Worm (Caenorhabditis elegans) whole organism, L1 larva: ENCODE measurements around the gene sdz-32.

Experiments
- C04F5.9 ChIP-seq: sonication (generic microtip); optimal IDR thresholded peaks from 2 replicates; lab custom pipeline; 2016; ENCODE audit warnings: missing genetic modification characterization, missing compliant biosample characterization
- C34B4.2 ChIP-seq: sonication (generic microtip); optimal IDR thresholded peaks from 2 replicates; lab custom pipeline; 2017; ENCODE audit warnings: mild to moderate bottlenecking, missing genetic modification characterization, missing compliant biosample characterization
- F16B12.6 ChIP-seq: fragments of 150-350 bp; optimal IDR thresholded peaks from 2 replicates; lab custom pipeline; 2014; ENCODE audit warnings: missing biosample characterization, missing genetic modification characterization
- Y116A8C.19 ChIP-seq: sonication (generic microtip); optimal IDR thresholded peaks from 2 replicates; lab custom pipeline; 2016; ENCODE audit warnings: missing compliant biosample characterization, missing genetic modification characterization, borderline replicate concordance
- ama-1 ChIP-seq: fragments of 150-350 bp; optimal IDR thresholded peaks from 2 replicates; lab custom pipeline; 2014
- blmp-1 ChIP-seq: fragments of 150-350 bp; optimal IDR thresholded peaks from 2 replicates; lab custom pipeline; 2014; ENCODE audit warnings: missing biosample characterization, missing genetic modification characterization
- ceh-8 ChIP-seq: fragments of 200-800 bp; sonication (Bioruptor generic); optimal IDR thresholded peaks from 2 replicates; lab custom pipeline; 2018; ENCODE audit warnings: mild to moderate bottlenecking, missing genetic modification characterization, moderate library complexity, missing compliant biosample characterization
- ceh-88 ChIP-seq: fragments of 200-800 bp; sonication (Bioruptor generic); IDR thresholded peaks from 2 replicates; pipeline ENCODE4 v1.3.6; 2022; ENCODE audit warnings: missing genetic modification characterization, missing compliant biosample characterization
- ceh-90 ChIP-seq: sonication (generic microtip); optimal IDR thresholded peaks from 2 replicates; lab custom pipeline; 2016; ENCODE audit warnings: missing genetic modification characterization, missing compliant biosample characterization
- ces-1 ChIP-seq: fragments of 150-350 bp; optimal IDR thresholded peaks from 2 replicates; lab custom pipeline; 2014; ENCODE audit warnings: missing biosample characterization, missing genetic modification reagents, missing genetic modification characterization
- dsc-1 ChIP-seq: sonication (generic microtip); optimal IDR thresholded peaks from 2 replicates; lab custom pipeline; 2016; ENCODE audit warnings: mild to moderate bottlenecking, missing genetic modification characterization, missing compliant biosample characterization
- efl-1 ChIP-seq, 4 experiments: fragments of 150-350 bp; optimal IDR thresholded peaks in 3 of 4; peaks in 1 of 4; 1 replicate in 1 of 4; 2 replicates in 3 of 4; lab custom pipeline; 2014; ENCODE audit warnings: missing biosample characterization in 2 of 4, missing genetic modification characterization in 2 of 4, missing genetic modification reagents in 2 of 4
- elt-2 ChIP-seq: sonication (generic microtip); optimal IDR thresholded peaks from 2 replicates; lab custom pipeline; 2016; ENCODE audit warnings: missing genetic modification characterization, mild to moderate bottlenecking, inconsistent platforms, missing compliant biosample characterization, missing genetic modification reagents
- fkh-10 ChIP-seq: sonication (generic microtip); optimal IDR thresholded peaks from 2 replicates; lab custom pipeline; 2017; ENCODE audit warnings: missing biosample characterization, missing genetic modification reagents, missing genetic modification characterization
- fkh-8 ChIP-seq: sonication (generic microtip); optimal IDR thresholded peaks from 2 replicates; lab custom pipeline; 2016; ENCODE audit warnings: mild to moderate bottlenecking, missing genetic modification characterization, missing compliant biosample characterization
- fos-1 ChIP-seq: fragments of 150-350 bp; optimal IDR thresholded peaks from 2 replicates; lab custom pipeline; 2014; ENCODE audit warnings: missing biosample characterization, missing genetic modification characterization
- grh-1 ChIP-seq: fragments of 200-800 bp; sonication (Bioruptor generic); IDR thresholded peaks from 2 replicates; pipeline ENCODE4 v1.3.6; 2022; ENCODE audit warnings: missing genetic modification reagents, missing genetic modification characterization, missing compliant biosample characterization
- hpl-2 ChIP-seq: fragments of 150-350 bp; optimal IDR thresholded peaks from 2 replicates; lab custom pipeline; 2014; ENCODE audit warnings: missing biosample characterization, missing genetic modification reagents, missing genetic modification characterization
- lin-14 ChIP-seq: fragments of 200-800 bp; sonication (Bioruptor generic); optimal IDR thresholded peaks from 2 replicates; lab custom pipeline; 2018; ENCODE audit warnings: mild to moderate bottlenecking, missing genetic modification characterization, moderate library complexity, missing compliant biosample characterization
- lsy-2 ChIP-seq, 2 experiments: fragments of 150-350 bp; optimal IDR thresholded peaks; 2 replicates each; lab custom pipeline; 2014; ENCODE audit warnings: missing biosample characterization in 2 of 2, missing genetic modification characterization in 2 of 2
- mep-1 ChIP-seq: fragments of 150-350 bp; optimal IDR thresholded peaks from 2 replicates; lab custom pipeline; 2014; ENCODE audit warnings: missing biosample characterization, missing genetic modification characterization
- nhr-12 ChIP-seq: sonication (generic microtip); optimal IDR thresholded peaks from 2 replicates; lab custom pipeline; 2017; ENCODE audit warnings: missing biosample characterization, missing genetic modification characterization
- nhr-20 ChIP-seq: sonication (generic microtip); optimal IDR thresholded peaks from 2 replicates; lab custom pipeline; 2016; ENCODE audit warnings: mild to moderate bottlenecking, missing genetic modification characterization, missing compliant biosample characterization
- nhr-28 ChIP-seq: fragments of 150-350 bp; optimal IDR thresholded peaks from 2 replicates; lab custom pipeline; 2014; ENCODE audit warnings: missing biosample characterization, missing genetic modification characterization
- nhr-47 ChIP-seq: sonication (generic microtip); optimal IDR thresholded peaks from 2 replicates; lab custom pipeline; 2016; ENCODE audit warnings: mild to moderate bottlenecking, missing genetic modification characterization, moderate library complexity, missing compliant biosample characterization
- nhr-90 ChIP-seq: sonication (generic microtip); optimal IDR thresholded peaks from 2 replicates; lab custom pipeline; 2016; ENCODE audit warnings: mild to moderate bottlenecking, missing genetic modification characterization, missing compliant biosample characterization; ENCODE audit not compliant: poor library complexity
- pag-3 ChIP-seq: sonication (generic microtip); optimal IDR thresholded peaks from 2 replicates; lab custom pipeline; 2017; ENCODE audit warnings: missing genetic modification characterization, mild to moderate bottlenecking, missing compliant biosample characterization, antibody characterized with exemption, borderline replicate concordance; ENCODE audit not compliant: insufficient read depth
- rnt-1 ChIP-seq: sonication (generic microtip); optimal IDR thresholded peaks from 2 replicates; lab custom pipeline; 2016; ENCODE audit warnings: mild to moderate bottlenecking, missing genetic modification characterization, moderate library complexity, missing compliant biosample characterization
- snpc-4 ChIP-seq: fragments of 150-350 bp; optimal IDR thresholded peaks from 2 replicates; lab custom pipeline; 2014; ENCODE audit warnings: missing biosample characterization, missing genetic modification characterization
- sup-37 ChIP-seq: fragments of 200-800 bp; sonication (Bioruptor generic); optimal IDR thresholded peaks from 2 replicates; lab custom pipeline; 2018; ENCODE audit warnings: mild to moderate bottlenecking, missing genetic modification characterization, missing compliant biosample characterization
- swsn-7 ChIP-seq: sonication (generic microtip); optimal IDR thresholded peaks from 2 replicates; lab custom pipeline; 2016; ENCODE audit warnings: missing genetic modification characterization, missing compliant biosample characterization
- tbx-2 ChIP-seq: sonication (generic microtip); optimal IDR thresholded peaks from 2 replicates; lab custom pipeline; 2016; ENCODE audit warnings: missing genetic modification characterization, missing compliant biosample characterization
- tlp-1 ChIP-seq: fragments of 150-350 bp; optimal IDR thresholded peaks from 2 replicates; lab custom pipeline; 2014; ENCODE audit warnings: missing biosample characterization, missing genetic modification characterization
- unc-30 ChIP-seq: sonication (generic microtip); optimal IDR thresholded peaks from 2 replicates; lab custom pipeline; 2017; ENCODE audit warnings: missing biosample characterization, missing genetic modification characterization
- unc-62 ChIP-seq: fragments of 150-350 bp; optimal IDR thresholded peaks from 2 replicates; lab custom pipeline; 2014; ENCODE audit warnings: missing biosample characterization, missing genetic modification reagents, missing genetic modification characterization
- unc-86 ChIP-seq: sonication (generic microtip); optimal IDR thresholded peaks from 2 replicates; lab custom pipeline; 2016; ENCODE audit warnings: missing genetic modification characterization, missing compliant biosample characterization
- zip-4 ChIP-seq: fragments of 200-800 bp; sonication (Bioruptor generic); optimal IDR thresholded peaks from 2 replicates; lab custom pipeline; 2018; ENCODE audit warnings: mild to moderate bottlenecking, missing genetic modification characterization, moderate library complexity, missing compliant biosample characterization
- ztf-11 ChIP-seq, 2 experiments: sonication (generic microtip); optimal IDR thresholded peaks; 2 replicates each; lab custom pipeline; 2016 to 2017; ENCODE audit warnings: missing genetic modification characterization in 2 of 2, missing biosample characterization in 1 of 2, missing compliant biosample characterization in 1 of 2
- ztf-4 ChIP-seq: fragments of 150-350 bp; optimal IDR thresholded peaks from 2 replicates; lab custom pipeline; 2014; ENCODE audit warnings: missing biosample characterization, missing genetic modification characterization

sdz-32 gene

DNA sequence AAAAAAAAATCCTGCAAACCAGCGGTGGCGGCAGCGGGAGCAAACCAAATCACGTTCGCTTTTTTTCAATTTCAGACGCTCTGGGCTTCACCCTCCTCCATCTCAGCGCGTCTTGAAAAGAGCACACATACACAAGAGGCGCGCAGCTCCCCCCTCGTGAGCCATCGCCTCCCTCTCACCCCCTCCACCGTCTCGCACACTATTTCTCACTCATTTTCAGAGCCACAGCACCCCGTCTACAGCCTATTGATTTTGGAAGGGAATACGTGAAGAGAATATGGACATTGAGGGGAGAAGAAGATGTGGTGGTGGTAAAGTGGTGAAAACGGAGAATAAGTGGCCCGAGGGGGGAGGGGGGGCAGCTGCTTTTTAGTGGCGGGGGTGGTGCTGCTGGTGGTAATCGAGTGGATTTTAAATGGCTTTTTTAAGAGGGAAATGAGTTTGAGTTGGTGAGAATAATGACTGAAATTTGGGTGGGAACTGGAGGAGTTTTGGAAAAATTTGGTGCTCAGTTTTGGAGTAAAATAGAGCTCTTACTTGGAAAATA is 45.6 kb upstream of the sdz-32 start (continued):
- peak; percentile 17 for TF ChIP-seq mep-1 (tag; lab: Kevin White, UChicago)
- TF ChIP-seq pag-3, result no peak
- no peak for TF ChIP-seq nhr-12 (tag; lab: Kevin White, UChicago)
- TF ChIP-seq C04F5.9 (tag; lab: Kevin White, UChicago), result no peak
- TF ChIP-seq unc-30, result no peak
- peak; percentile 49 for TF ChIP-seq ces-1 (GFP tag; lab: Kevin White, UChicago)
- no peak for TF ChIP-seq Y116A8C.19 (tag; lab: Kevin White, UChicago)
- no peak for TF ChIP-seq ztf-11 (tag; optimal IDR thresholded peaks at IDR 0.05; lab: Kevin White, UChicago)
- TF ChIP-seq zip-4 (GFP tag; lab: Kevin White, UChicago), result no peak
- TF ChIP-seq efl-1 (optimal IDR thresholded peaks at IDR 0.05; lab: Kevin White, UChicago), result peak; percentile 17 to 38
- TF ChIP-seq efl-1 (GFP tag; optimal IDR thresholded peaks at IDR 0.05 in 1 of 2; lab: Kevin White, UChicago), result no peak
- peak; percentile 25 for TF ChIP-seq swsn-7 (tag; lab: Kevin White, UChicago)
- TF ChIP-seq unc-86 (tag; lab: Kevin White, UChicago), result peak; percentile 32
- peak; percentile 62 for TF ChIP-seq fkh-8 (tag; lab: Kevin White, UChicago)
- TF ChIP-seq ceh-90 (tag; lab: Kevin White, UChicago), result no peak
- no peak for TF ChIP-seq ama-1
- no peak for TF ChIP-seq snpc-4 (tag; lab: Kevin White, UChicago)
- peak; percentile 48 for TF ChIP-seq nhr-47 (tag; lab: Kevin White, UChicago)
- no peak for TF ChIP-seq tbx-2 (tag; lab: Kevin White, UChicago)
- no peak for TF ChIP-seq dsc-1 (tag; lab: Kevin White, UChicago)
- peak in 1 of 2 experiments; percentile 39 for TF ChIP-seq lsy-2 (tag; optimal IDR thresholded peaks at IDR 0.05; lab: Kevin White, UChicago)
- TF ChIP-seq ceh-88 (GFP tag; lab: Robert Waterston, UW), result no peak
- TF ChIP-seq hpl-2, result no peak

DNA sequence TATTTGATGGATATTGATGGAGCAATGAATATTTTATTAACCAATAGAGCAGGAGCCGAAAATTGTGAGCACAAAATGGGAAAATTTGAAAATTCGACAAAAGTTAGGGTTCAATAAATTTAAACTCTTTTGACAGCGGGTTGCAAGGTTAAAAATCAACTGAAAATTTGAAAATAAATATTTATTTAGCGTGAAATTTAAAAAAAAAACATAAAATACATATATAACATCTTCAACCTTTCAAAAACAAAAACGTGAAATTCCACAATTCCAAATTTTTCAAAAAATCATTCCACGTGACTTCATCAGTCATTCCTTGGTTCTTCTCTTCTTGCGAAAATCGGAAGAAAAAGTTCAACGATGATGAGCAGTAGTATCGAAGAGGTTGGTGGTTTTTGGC is 44.4 kb upstream of the sdz-32 start, which contains the start of gene C16C8.18:
TSS of gene C16C8.18 (plus strand) at position 301 of the 400 bp plus-strand sequence.
- TF ChIP-seq F16B12.6 (no peak), grh-1 (GFP tag; lab: Robert Waterston, UW) (no peak), nhr-20 (tag; lab: Kevin White, UChicago) (no peak), hpl-2 (no peak)

DNA sequence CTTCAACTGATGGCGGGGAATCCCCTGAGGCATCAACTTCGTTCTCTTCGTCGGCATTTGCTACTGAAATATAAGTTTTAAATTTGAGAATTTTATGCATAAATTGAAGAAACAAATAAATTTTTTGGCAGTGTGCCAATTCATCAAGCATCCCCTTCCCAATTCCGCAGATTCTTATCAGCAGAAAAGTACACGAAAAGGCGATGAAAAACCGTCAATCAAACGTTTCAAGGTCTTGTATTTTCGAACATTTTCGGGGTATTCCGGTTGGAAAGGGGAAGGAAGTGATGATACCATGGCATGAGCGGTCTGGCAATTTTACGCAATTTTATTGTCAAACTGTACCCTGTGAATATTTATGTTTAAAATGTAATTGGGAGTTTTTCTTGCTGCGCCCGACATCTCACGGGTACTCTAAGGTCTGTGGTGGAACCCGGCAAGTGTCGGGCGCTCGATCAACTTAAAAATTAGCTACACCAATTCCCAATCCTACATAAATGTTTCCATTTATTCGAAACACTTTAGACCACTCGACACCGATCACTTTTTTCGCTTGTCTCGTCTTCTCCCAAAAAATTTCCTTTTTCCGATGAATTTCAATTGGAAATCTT is 38.8 kb upstream of the sdz-32 start:
- TF ChIP-seq tlp-1 (tag; lab: Kevin White, UChicago), result no peak
- TF ChIP-seq snpc-4 (tag; lab: Kevin White, UChicago), result peak; percentile 75
- TF ChIP-seq lin-14 (GFP tag; lab: Kevin White, UChicago), result peak; percentile 37

DNA sequence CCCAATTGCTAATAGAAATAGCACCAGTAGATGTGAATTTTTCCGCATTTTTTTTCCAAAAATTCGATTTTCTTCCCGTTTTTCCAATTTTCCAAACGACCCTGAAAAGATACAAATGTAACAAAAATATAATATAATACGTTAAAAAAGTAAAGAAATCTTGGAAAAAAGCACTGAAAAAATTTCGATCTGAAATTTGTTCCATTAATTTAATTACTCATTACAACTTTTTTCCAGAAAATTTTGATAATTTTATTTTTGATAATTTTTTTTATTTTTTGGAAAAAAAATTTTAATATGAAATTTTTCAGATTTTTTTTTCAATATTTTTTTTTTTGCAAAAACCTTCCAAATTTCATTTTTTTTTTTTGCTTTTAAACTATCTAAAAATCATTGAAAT is 37.4 kb upstream of the sdz-32 start, which contains the start of gene skpo-2:
TSS of gene skpo-2 (minus strand) at position 101 of the 400 bp plus-strand sequence.
- TF ChIP-seq ztf-4 (no peak), tlp-1 (tag; lab: Kevin White, UChicago) (no peak), ceh-8 (GFP tag; lab: Kevin White, UChicago) (no peak), fkh-10 (no peak), hpl-2 (no peak), nhr-90 (tag; lab: Kevin White, UChicago) (no peak), nhr-28 (no peak), sup-37 (GFP tag; lab: Kevin White, UChicago) (no peak), C34B4.2 (no peak), blmp-1 (no peak), unc-62 (GFP tag; lab: Kevin White, UChicago) (no peak), fos-1 (tag; lab: Kevin White, UChicago) (no peak), unc-86 (tag; lab: Kevin White, UChicago) (no peak), elt-2 (no peak), rnt-1 (tag; lab: Kevin White, UChicago) (no peak)
